Worm (Caenorhabditis elegans) whole organism, midembryonic: ENCODE measurements around the gene str-160.

Experiments
- T22C8.4 ChIP-seq: fragments of 200-800 bp; sonication (Bioruptor generic); IDR thresholded peaks from 2 replicates; pipeline ENCODE4 v1.3.6; 2022; ENCODE audit warnings: missing genetic modification characterization, missing compliant biosample characterization
- cog-1 ChIP-seq: sonication (generic microtip); optimal IDR thresholded peaks from 2 replicates; lab custom pipeline; 2016; ENCODE audit warnings: missing genetic modification characterization, missing compliant biosample characterization
- flt-1 ChIP-seq: fragments of 200-800 bp; sonication (Bioruptor generic); IDR thresholded peaks from 2 replicates; pipeline ENCODE4 v1.3.6; 2022; ENCODE audit warnings: missing genetic modification characterization, missing compliant biosample characterization
- klf-2 ChIP-seq: fragments of 200-800 bp; sonication (Bioruptor generic); conservative IDR thresholded peaks from 2 replicates; pipeline ENCODE4 v1.3.6; 2022; ENCODE audit warnings: missing genetic modification reagents, missing genetic modification characterization, missing compliant biosample characterization
- med-1 ChIP-seq: sonication (generic microtip); optimal IDR thresholded peaks from 2 replicates; lab custom pipeline; 2017; ENCODE audit warnings: missing genetic modification characterization, mild to moderate bottlenecking, missing compliant biosample characterization, antibody characterized with exemption, missing genetic modification reagents; ENCODE audit not compliant: insufficient read depth
- ref-1 ChIP-seq: fragments of 200-800 bp; sonication (Bioruptor generic); conservative IDR thresholded peaks from 2 replicates; pipeline ENCODE4 v1.3.6; 2022; ENCODE audit warnings: missing genetic modification reagents, missing genetic modification characterization, missing compliant biosample characterization
- tab-1 ChIP-seq: fragments of 200-800 bp; sonication (Bioruptor generic); IDR thresholded peaks from 2 replicates; pipeline ENCODE4 v1.3.6; 2022; ENCODE audit warnings: missing genetic modification characterization, missing compliant biosample characterization
- ztf-23 ChIP-seq: fragments of 200-800 bp; sonication (Bioruptor generic); IDR thresholded peaks from 2 replicates; pipeline ENCODE4 v1.3.6; 2022; ENCODE audit warnings: missing genetic modification reagents, missing genetic modification characterization, missing compliant biosample characterization
- ztf-29 ChIP-seq: fragments of 200-800 bp; sonication (Bioruptor generic); IDR thresholded peaks from 2 replicates; pipeline ENCODE4 v1.3.6; 2022; ENCODE audit warnings: missing genetic modification reagents, missing genetic modification characterization, missing compliant biosample characterization

str-160 gene

DNA sequence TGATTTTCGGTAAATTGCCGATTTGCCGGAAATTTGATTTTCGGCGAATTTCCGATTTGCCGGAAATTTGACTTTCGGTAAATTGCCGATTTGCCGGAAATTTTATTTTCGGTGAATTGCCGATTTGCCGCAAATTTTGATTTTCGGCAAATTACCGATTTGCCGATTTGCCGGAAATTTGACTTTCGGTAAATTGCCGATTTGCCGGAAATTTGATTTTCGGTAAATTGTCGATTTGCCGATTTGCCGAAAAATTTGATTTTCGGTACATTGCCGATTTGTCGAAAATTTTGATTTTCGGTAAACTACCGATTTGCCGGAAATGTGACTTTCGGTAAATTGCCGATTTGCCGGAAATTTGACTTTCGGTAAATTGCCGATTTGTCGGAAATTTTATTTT, 20.9 kb upstream of the str-160 start:
- peak; percentile 57 for TF ChIP-seq flt-1 (GFP tag; lab: Robert Waterston, UW)
- TF ChIP-seq ref-1 (GFP tag; lab: Robert Waterston, UW) = peak; percentile 47; the same call in 1 of the 2 replicates
- peak; percentile 81 for TF ChIP-seq tab-1
- peak; percentile 29; the same call in 1 of the 2 replicates for TF ChIP-seq T22C8.4
- peak; percentile 86 for TF ChIP-seq klf-2 (GFP tag; lab: Robert Waterston, UW)
- TF ChIP-seq ztf-23 (GFP tag; lab: Robert Waterston, UW) = peak; percentile 84

DNA sequence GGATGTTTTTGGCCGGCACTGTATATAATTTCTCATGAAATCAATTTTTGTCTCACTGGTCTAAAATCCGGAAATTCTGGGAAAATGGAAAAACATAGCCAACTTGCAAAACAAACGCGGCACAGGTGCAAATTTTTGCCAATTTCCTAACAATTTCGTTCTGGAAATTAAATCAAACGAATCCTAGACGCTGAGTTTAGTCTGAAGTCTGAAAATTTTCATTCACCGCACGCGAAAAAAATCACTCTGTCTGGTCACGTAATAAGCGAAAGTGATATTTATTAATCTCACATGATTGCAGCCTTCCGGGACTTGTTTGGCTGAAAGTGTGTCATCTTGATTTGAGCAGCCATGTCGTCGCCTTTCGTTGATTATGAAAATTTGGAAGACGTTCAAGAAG, 17.8 kb upstream of the str-160 start, which contains the start of gene srw-103:
TSS of gene srw-103 (plus strand) at position 301 of the 400 bp plus-strand sequence.
- TF ChIP-seq flt-1 (GFP tag; lab: Robert Waterston, UW) (no peak), klf-2 (GFP tag; lab: Robert Waterston, UW) (no peak), ztf-23 (GFP tag; lab: Robert Waterston, UW) (no peak), ref-1 (GFP tag; lab: Robert Waterston, UW) (no peak), tab-1 (no peak), T22C8.4 (no peak), ztf-29 (GFP tag; lab: Robert Waterston, UW) (no peak), med-1 (GFP tag; lab: Kevin White, UChicago) (no peak)

DNA sequence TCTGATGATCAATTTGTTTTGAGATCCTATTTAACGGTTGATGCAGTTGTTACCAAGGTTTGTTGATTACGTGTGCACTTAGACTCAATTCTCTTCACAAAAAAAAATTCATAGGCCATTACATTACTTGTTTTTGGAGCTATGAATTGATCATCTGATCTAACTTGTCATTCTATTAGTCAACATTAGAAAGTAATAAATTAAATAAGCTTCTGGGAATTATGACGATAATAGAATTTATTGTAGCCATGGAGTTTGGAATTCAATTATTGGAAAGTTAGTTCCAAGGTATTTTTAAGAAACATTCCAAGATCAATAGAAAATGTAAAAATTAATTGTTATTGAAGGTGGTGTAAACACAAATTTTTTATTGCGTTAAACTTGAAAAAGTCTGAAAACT, 16.4 kb upstream of the str-160 start:
- TF ChIP-seq ztf-23 (GFP tag; lab: Robert Waterston, UW) (no peak), ref-1 (GFP tag; lab: Robert Waterston, UW) (no peak), med-1 (GFP tag; lab: Kevin White, UChicago) (no peak), T22C8.4 (no peak), klf-2 (GFP tag; lab: Robert Waterston, UW) (no peak), cog-1 (tag; lab: Kevin White, UChicago) (no peak), tab-1 (no peak), ztf-29 (GFP tag; lab: Robert Waterston, UW) (no peak), flt-1 (GFP tag; lab: Robert Waterston, UW) (no peak)

DNA sequence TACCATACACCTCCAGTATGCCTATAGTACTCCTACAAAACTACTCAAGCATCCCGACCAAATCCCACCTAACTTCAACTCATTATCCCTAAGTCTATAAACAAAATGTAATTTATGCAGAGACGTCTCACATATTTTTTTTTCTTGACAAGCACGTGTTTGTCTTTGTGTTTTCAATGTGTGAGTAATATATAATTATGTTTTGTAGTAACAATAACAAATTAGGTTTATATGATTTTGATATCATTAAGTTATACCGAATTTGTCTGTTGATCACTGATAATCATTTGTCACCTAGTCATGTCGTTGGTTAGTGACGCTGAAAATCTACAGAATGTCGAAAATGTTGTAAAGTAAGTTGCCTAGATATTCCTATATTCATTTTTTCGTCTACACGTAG, 14.7 kb upstream of the str-160 start, which contains the start of gene srw-102:
TSS of gene srw-102 (plus strand) at position 301 of the 400 bp plus-strand sequence.
- TF ChIP-seq ztf-23 (GFP tag; lab: Robert Waterston, UW) = no peak
- no peak for TF ChIP-seq cog-1 (tag; lab: Kevin White, UChicago)
- TF ChIP-seq tab-1 = no peak
- no peak for TF ChIP-seq ref-1 (GFP tag; lab: Robert Waterston, UW)

DNA sequence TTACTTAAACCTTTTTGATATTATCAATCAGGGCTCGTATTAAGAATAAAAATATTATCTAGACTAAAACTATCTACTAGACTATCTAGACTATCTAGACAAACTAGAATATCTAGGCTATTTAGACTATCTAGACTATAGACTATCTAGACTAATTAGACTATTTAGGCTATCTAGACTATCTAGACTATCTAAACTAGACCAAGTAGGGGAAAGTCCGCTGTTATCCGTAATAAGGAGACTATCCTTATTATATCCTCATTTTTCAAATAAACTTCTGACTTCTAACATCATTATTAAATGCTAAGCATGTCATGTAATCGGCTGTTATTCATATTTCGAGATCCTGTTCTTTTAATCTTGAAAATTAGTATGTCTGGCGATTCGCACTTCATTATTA, 12.7 kb upstream of the str-160 start, which contains the start of gene srw-101:
TSS of gene srw-101 (plus strand) at position 301 of the 400 bp plus-strand sequence.
- no peak for TF ChIP-seq klf-2 (GFP tag; lab: Robert Waterston, UW)
- no peak for TF ChIP-seq T22C8.4

DNA sequence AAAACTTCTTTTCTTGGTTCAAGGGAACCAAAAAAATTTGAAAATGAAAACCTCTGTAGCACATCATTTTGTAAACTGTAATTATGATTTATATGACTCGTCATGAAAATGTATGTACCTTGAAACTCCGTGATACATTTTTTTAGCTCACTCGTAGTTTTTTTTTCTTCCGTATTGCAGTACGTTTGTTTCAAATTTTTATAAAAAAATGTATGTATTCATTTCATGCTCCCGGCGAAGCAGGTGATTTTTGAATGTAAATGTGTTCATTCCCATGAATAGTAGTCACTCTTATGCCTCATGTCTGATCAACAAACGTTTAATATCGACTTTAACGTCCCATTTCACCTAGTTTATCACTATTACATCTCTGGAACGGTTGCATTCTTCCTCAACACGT, 9.3 kb upstream of the str-160 start, which contains the start of gene sri-27:
TSS of gene sri-27 (plus strand) at position 301 of the 400 bp plus-strand sequence.
- no peak for TF ChIP-seq T22C8.4
- TF ChIP-seq ztf-29 (GFP tag; lab: Robert Waterston, UW) = no peak
- TF ChIP-seq klf-2 (GFP tag; lab: Robert Waterston, UW) = no peak

DNA sequence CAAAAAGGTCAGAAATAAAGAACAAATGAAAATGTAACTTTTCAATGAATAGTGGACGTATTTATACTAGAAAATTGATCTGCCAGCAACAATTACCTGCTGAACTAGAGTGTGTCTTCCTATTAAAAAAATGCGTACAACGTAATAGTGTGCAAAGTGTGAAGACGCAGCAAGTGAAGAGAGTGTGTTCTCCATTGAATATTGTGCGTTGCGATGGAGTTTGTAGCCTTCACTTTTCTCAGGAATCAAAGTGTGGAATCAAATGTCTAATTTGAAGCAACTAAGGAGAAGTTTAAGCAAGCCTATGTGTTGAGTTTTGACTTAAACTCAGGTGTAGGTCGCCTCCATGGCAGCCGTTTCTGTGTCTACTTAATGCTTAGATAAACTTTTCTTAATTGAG, 2.8 kb upstream of the str-160 start, which contains the start of gene gst-21:
TSS of gene gst-21 (minus strand) at position 101 of the 400 bp plus-strand sequence.
- TF ChIP-seq cog-1 (tag; lab: Kevin White, UChicago) = no peak
- no peak for TF ChIP-seq med-1 (GFP tag; lab: Kevin White, UChicago)
- TF ChIP-seq T22C8.4 = no peak
- no peak for TF ChIP-seq klf-2 (GFP tag; lab: Robert Waterston, UW)

DNA sequence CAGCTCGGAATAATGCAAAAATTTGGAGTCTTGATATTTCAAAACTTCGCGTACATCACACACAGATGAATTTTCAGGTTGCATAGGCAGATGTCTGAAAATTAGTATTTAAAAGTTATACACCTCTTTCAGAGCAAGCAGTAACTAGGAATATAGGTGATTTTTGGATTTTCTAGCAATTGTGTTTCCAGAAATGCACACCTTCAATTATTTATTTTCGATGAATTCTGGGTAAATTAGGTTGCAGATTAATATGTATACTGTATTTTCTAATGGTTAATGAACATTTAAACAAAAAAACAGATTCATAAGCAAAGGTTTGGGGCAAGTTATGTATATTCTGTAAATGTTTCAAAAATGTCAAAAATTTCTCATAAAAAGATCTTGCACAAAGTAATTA, 6.4 kb downstream of the str-160 start, which contains the start of gene srab-25:
TSS of gene srab-25 (minus strand) at position 101 of the 400 bp plus-strand sequence.
- TF ChIP-seq cog-1 (tag; lab: Kevin White, UChicago) (no peak), ztf-23 (GFP tag; lab: Robert Waterston, UW) (no peak), tab-1 (no peak), ref-1 (GFP tag; lab: Robert Waterston, UW) (no peak), ztf-29 (GFP tag; lab: Robert Waterston, UW) (no peak)

DNA sequence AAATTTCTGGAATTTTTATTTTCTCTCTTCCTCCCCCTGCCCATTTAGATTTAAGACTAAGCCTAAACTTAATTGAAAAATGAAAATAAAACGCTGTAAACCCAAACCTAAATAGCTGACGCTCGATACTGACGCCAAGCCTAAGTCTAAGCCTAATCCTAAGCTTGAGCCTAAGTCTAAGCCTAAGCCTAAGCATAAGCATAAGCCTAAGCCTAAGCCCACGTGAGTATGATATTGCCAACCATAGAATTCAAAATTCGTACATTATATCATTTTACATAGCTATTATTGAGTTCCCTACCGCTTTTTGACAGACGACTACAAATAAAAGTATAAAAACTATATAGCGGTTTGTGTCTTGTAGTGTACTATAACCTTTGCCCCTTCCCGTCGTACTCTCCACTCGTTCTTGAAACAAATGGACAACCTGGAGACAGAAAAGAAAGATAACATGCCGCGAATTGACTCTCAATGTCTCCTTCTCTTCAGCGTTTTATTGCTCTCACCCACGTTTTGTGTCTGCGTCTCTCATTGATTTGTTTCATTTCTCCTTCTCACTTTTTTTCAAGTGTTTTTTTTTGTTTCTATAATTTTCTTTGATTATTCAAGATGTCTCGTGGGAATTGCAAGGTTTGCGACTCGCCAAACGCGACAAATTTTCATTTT, 8.7 kb downstream of the str-160 start, which contains the start of gene nhr-256:
TSS of gene nhr-256 (plus strand) at position 567 of the 666 bp plus-strand sequence.
- peak; percentile 49 for TF ChIP-seq cog-1 (tag; lab: Kevin White, UChicago)
- TF ChIP-seq ref-1 (GFP tag; lab: Robert Waterston, UW) = no peak
- TF ChIP-seq ztf-29 (GFP tag; lab: Robert Waterston, UW) = peak; percentile 76; the same call in 1 of the 2 replicates

DNA sequence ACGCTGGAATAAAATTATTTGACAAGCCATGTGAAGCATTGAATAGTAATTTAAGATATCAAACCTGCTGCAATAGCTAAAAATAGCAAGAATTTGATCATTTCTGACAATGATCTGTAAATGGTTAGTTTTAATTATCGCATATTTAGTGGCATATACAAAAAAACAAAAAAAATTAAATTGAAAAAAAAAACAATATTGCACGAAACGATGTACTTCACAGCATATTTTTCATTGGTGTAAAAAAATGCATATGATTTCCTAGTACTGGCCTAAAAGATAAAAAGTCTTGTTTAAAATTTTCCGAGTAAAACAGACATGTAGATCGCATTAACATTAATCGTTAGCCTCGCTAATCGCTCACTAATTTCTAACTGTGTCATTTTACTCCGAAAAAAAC, 14.4 kb downstream of the str-160 start, which contains the start of gene ZK697.8:
TSS of gene ZK697.8 (minus strand) at position 101 of the 400 bp plus-strand sequence.
- TF ChIP-seq ref-1 (GFP tag; lab: Robert Waterston, UW) (no peak), T22C8.4 (no peak), med-1 (GFP tag; lab: Kevin White, UChicago) (no peak), tab-1 (no peak)

DNA sequence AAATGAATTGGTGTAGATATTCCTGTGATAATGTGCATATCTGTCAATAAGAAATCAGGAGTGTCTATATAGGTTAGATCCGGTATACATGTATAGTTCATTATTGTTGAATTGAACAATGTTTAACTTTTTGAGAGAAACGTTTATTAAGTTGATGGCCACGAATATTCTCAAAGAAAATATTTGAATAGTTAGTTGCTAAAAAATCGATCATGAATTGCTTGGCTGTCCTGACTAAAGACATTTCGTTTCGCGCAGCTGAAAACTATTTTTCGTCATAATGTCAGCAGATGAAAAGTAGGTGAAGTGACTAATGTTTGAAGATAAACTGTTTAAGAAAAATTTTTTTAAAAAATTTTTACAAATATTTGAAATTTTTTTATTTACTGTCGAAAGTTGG, 16.8 kb downstream of the str-160 start, which contains the start of gene srh-199:
TSS of gene srh-199 (minus strand) at position 101 of the 400 bp plus-strand sequence.
- TF ChIP-seq cog-1 (tag; lab: Kevin White, UChicago) (no peak), flt-1 (GFP tag; lab: Robert Waterston, UW) (no peak), tab-1 (no peak), ztf-29 (GFP tag; lab: Robert Waterston, UW) (no peak), ref-1 (GFP tag; lab: Robert Waterston, UW) (no peak), ztf-23 (GFP tag; lab: Robert Waterston, UW) (no peak), klf-2 (GFP tag; lab: Robert Waterston, UW) (no peak), T22C8.4 (no peak), med-1 (GFP tag; lab: Kevin White, UChicago) (no peak)
